Fruit fly (Drosophila melanogaster) whole organism, adult: ENCODE data around the gene CG7246.

Experiments
- CG11617 ChIP-seq: fragments of 200-800 bp; sonication (Bioruptor generic); optimal IDR thresholded peaks from 2 replicates; lab custom pipeline; 2017; ENCODE audit warnings: mild to moderate bottlenecking, missing biosample characterization, missing genetic modification reagents, missing genetic modification characterization
- CG12768 ChIP-seq: fragments of 200-800 bp; sonication (Bioruptor generic); optimal IDR thresholded peaks from 2 replicates; lab custom pipeline; 2017; ENCODE audit warnings: missing biosample characterization, missing genetic modification characterization, mild to moderate bottlenecking, moderate library complexity, missing genetic modification reagents
- CG14711 ChIP-seq: fragments of 200-800 bp; sonication (Bioruptor generic); optimal IDR thresholded peaks from 2 replicates; lab custom pipeline; 2018; ENCODE audit warnings: missing biosample characterization, mild to moderate bottlenecking, missing genetic modification characterization, moderate library complexity
- CG1620 ChIP-seq: fragments of 200-800 bp; sonication (Bioruptor generic); optimal IDR thresholded peaks from 2 replicates; lab custom pipeline; 2016; ENCODE audit warnings: missing biosample characterization, missing genetic modification characterization
- CG33017 ChIP-seq: fragments of 200-800 bp; sonication (Bioruptor generic); optimal IDR thresholded peaks from 2 replicates; lab custom pipeline; 2018; ENCODE audit warnings: missing biosample characterization, mild to moderate bottlenecking, missing genetic modification characterization, moderate library complexity
- CG5204 ChIP-seq: fragments of 200-800 bp; sonication (Bioruptor generic); optimal IDR thresholded peaks from 2 replicates; lab custom pipeline; 2016; ENCODE audit warnings: missing biosample characterization, missing genetic modification characterization
- CG7045 ChIP-seq: fragments of 200-800 bp; sonication (Bioruptor generic); optimal IDR thresholded peaks from 2 replicates; lab custom pipeline; 2017; ENCODE audit warnings: missing biosample characterization, mild to moderate bottlenecking, missing genetic modification characterization
- CG7101 ChIP-seq: fragments of 200-800 bp; sonication (Bioruptor generic); optimal IDR thresholded peaks from 2 replicates; lab custom pipeline; 2018; ENCODE audit warnings: missing biosample characterization, mild to moderate bottlenecking, missing genetic modification characterization, moderate library complexity
- Clk ChIP-seq: fragments of 200-800 bp; sonication (Bioruptor generic); optimal IDR thresholded peaks from 2 replicates; lab custom pipeline; 2017; ENCODE audit warnings: missing biosample characterization, missing genetic modification characterization
- Crg-1 ChIP-seq: fragments of 200-800 bp; sonication (Bioruptor generic); optimal IDR thresholded peaks from 2 replicates; lab custom pipeline; 2016; ENCODE audit warnings: missing biosample characterization, missing genetic modification characterization
- Hr96 ChIP-seq: fragments of 200-800 bp; sonication (Bioruptor generic); optimal IDR thresholded peaks from 2 replicates; lab custom pipeline; 2016; ENCODE audit warnings: missing biosample characterization, missing genetic modification characterization
- Mnt ChIP-seq: fragments of 200-800 bp; sonication (Bioruptor generic); optimal IDR thresholded peaks from 2 replicates; lab custom pipeline; 2016; ENCODE audit warnings: missing biosample characterization, mild to moderate bottlenecking, missing genetic modification characterization
- bab1 ChIP-seq: fragments of 200-800 bp; sonication (Bioruptor generic); optimal IDR thresholded peaks from 3 replicates; lab custom pipeline; 2019; ENCODE audit warnings: missing biosample characterization, mild to moderate bottlenecking, missing genetic modification characterization, moderate library complexity
- cic ChIP-seq: fragments of 200-800 bp; sonication (Bioruptor generic); optimal IDR thresholded peaks from 2 replicates; lab custom pipeline; 2017; ENCODE audit warnings: missing biosample characterization, mild to moderate bottlenecking, missing genetic modification characterization, moderate library complexity
- cnc ChIP-seq, 2 experiments: fragments of >200 bp; optimal IDR thresholded peaks; 2 replicates each; lab custom pipeline; 2017
- kay ChIP-seq: fragments of 200-800 bp; sonication (Bioruptor generic); peaks from one replicate; lab custom pipeline; 2016; ENCODE audit warnings: missing biosample characterization, missing genetic modification characterization, borderline replicate concordance
- ovo ChIP-seq: fragments of 200-800 bp; sonication (Bioruptor generic); optimal IDR thresholded peaks from 2 replicates; lab custom pipeline; 2016; ENCODE audit warnings: missing biosample characterization, missing genetic modification characterization
- pad ChIP-seq: fragments of 200-800 bp; sonication (Bioruptor generic); optimal IDR thresholded peaks from 3 replicates; lab custom pipeline; 2017; ENCODE audit warnings: missing biosample characterization, missing genetic modification characterization, mild to moderate bottlenecking, moderate library complexity, missing genetic modification reagents
- tj ChIP-seq: fragments of 200-800 bp; sonication (Bioruptor generic); optimal IDR thresholded peaks from 3 replicates; lab custom pipeline; 2017; ENCODE audit warnings: missing biosample characterization, mild to moderate bottlenecking, missing genetic modification characterization, moderate library complexity
- toe ChIP-seq: fragments of 200-800 bp; sonication (Bioruptor generic); optimal IDR thresholded peaks from 2 replicates; lab custom pipeline; 2016; ENCODE audit warnings: missing biosample characterization, missing genetic modification characterization

The CG7246 gene

dm6 chrX:9120828-9121754 is 40.2 kb upstream of the CG7246 start:
- TF ChIP-seq toe (GFP tag; lab: Kevin White, UChicago) (no peak), cnc (optimal IDR thresholded peaks at IDR 0.05; lab: Kevin White, UChicago) (no peak), Mnt (no peak), bab1 (GFP tag; lab: Kevin White, UChicago) (peak; percentile 17), CG14711 (tag; lab: Kevin White, UChicago) (peak; percentile 32)

- TF ChIP-seq CG5204 (GFP tag; lab: Kevin White, UChicago) (no peak), cnc (optimal IDR thresholded peaks at IDR 0.05; lab: Kevin White, UChicago) (no peak), CG7045 (GFP tag; lab: Kevin White, UChicago) (no peak), CG12768 (GFP tag; lab: Kevin White, UChicago) (no peak), Clk (GFP tag; lab: Kevin White, UChicago) (no peak), CG7101 (tag; lab: Kevin White, UChicago) (no peak)
Observed at dm6 chrX:9119671-9120364, 39.0 kb upstream of the CG7246 start.

- TF ChIP-seq CG7045 (GFP tag; lab: Kevin White, UChicago), result no peak
Observed at dm6 chrX:9118961-9119633, 38.2 kb upstream of the CG7246 start.

dm6 chrX:9117831-9118230 is 37.0 kb upstream of the CG7246 start:
- TF ChIP-seq pad (no peak), tj (GFP tag; lab: Kevin White, UChicago) (no peak), CG14711 (tag; lab: Kevin White, UChicago) (no peak), cnc (optimal IDR thresholded peaks at IDR 0.05; lab: Kevin White, UChicago) (no peak), Hr96 (GFP tag; lab: Kevin White, UChicago) (no peak), CG11617 (GFP tag; lab: Kevin White, UChicago) (no peak), ovo (GFP tag; lab: Kevin White, UChicago) (no peak), Crg-1 (no peak), bab1 (GFP tag; lab: Kevin White, UChicago) (no peak), CG33017 (tag; lab: Kevin White, UChicago) (no peak), cic (GFP tag; lab: Kevin White, UChicago) (no peak), CG12768 (GFP tag; lab: Kevin White, UChicago) (no peak)

- TF ChIP-seq tj (GFP tag; lab: Kevin White, UChicago) (peak; percentile 81), ovo (GFP tag; lab: Kevin White, UChicago) (peak; percentile 72), bab1 (GFP tag; lab: Kevin White, UChicago) (no peak)
Observed at dm6 chrX:9110155-9110909, 29.5 kb upstream of the CG7246 start.

- peak; percentile 16 for TF ChIP-seq tj (GFP tag; lab: Kevin White, UChicago)
- TF ChIP-seq CG11617 (GFP tag; lab: Kevin White, UChicago), result peak; percentile 1
- TF ChIP-seq bab1 (GFP tag; lab: Kevin White, UChicago), result no peak
- peak; percentile 9 for TF ChIP-seq CG7045 (GFP tag; lab: Kevin White, UChicago)
- no peak for TF ChIP-seq CG7101 (tag; lab: Kevin White, UChicago)
- TF ChIP-seq CG14711 (tag; lab: Kevin White, UChicago), result peak; percentile 27
- TF ChIP-seq Mnt, result peak; percentile 33
- TF ChIP-seq kay, result no peak
- TF ChIP-seq Hr96 (GFP tag; lab: Kevin White, UChicago), result no peak
- no peak for TF ChIP-seq toe (GFP tag; lab: Kevin White, UChicago)
- TF ChIP-seq ovo (GFP tag; lab: Kevin White, UChicago), result peak; percentile 59
- TF ChIP-seq Crg-1, result peak; percentile 21
- peak; percentile 44 for TF ChIP-seq CG1620 (GFP tag; lab: Kevin White, UChicago)
- peak; percentile 24 for TF ChIP-seq pad
Observed at dm6 chrX:9109072-9109844, 28.4 kb upstream of the CG7246 start.
